Fruit fly (Drosophila melanogaster): ENCODE data around the gene bgm.

DNA sequence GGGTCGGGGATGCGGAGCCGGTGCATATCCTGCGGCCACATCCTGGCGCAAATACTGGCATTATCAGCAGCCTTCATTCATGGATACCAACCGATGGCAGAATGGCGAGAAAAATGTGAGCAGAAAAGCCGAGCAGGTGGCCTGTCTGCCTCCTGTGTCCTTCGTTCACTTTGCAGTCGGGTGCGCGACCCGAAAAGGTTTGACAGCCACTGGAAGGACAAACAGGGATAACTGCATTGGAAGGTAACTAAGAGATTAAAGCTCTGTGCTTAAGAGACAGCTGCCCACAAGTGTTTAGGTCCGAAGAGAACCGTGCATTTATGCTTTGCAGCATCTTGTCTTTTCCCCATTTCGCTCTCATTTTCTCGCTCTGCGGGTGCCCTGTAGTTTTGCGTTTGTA is 25.9 kb downstream of the bgm start:
- TF ChIP-seq usp (GFP tag; optimal IDR thresholded peaks at IDR 0.05) (no peak), psq (optimal IDR thresholded peaks at IDR 0.05) (no peak), CG8478 (optimal IDR thresholded peaks at IDR 0.05) (no peak)
